Worm (Caenorhabditis elegans) whole organism, L1 larva: Measurements from ENCODE around the gene nep-11.

Experiments used
- fkh-8 ChIP-seq: sonication (generic microtip); optimal IDR thresholded peaks from 2 replicates; lab custom pipeline; 2016; ENCODE audit warnings: mild to moderate bottlenecking, missing genetic modification characterization, missing compliant biosample characterization
- lin-13 ChIP-seq: fragments of 150-350 bp; optimal IDR thresholded peaks from 2 replicates; lab custom pipeline; 2014; ENCODE audit warnings: missing biosample characterization, missing genetic modification reagents, missing genetic modification characterization
- mep-1 ChIP-seq: fragments of 150-350 bp; optimal IDR thresholded peaks from 2 replicates; lab custom pipeline; 2014; ENCODE audit warnings: missing biosample characterization, missing genetic modification characterization
- nhr-85 ChIP-seq: sonication (generic microtip); peaks from one replicate; lab custom pipeline; 2016; ENCODE audit warnings: missing genetic modification characterization, inconsistent platforms, missing compliant biosample characterization
- skn-1 ChIP-seq: fragments of 150-350 bp; optimal IDR thresholded peaks from 2 replicates; lab custom pipeline; 2014; ENCODE audit warnings: missing biosample characterization, missing genetic modification characterization
- tbx-2 ChIP-seq: sonication (generic microtip); optimal IDR thresholded peaks from 2 replicates; lab custom pipeline; 2016; ENCODE audit warnings: missing genetic modification characterization, missing compliant biosample characterization
- unc-62 ChIP-seq: fragments of 150-350 bp; optimal IDR thresholded peaks from 2 replicates; lab custom pipeline; 2014; ENCODE audit warnings: missing biosample characterization, missing genetic modification reagents, missing genetic modification characterization
- ztf-4 ChIP-seq: fragments of 150-350 bp; optimal IDR thresholded peaks from 2 replicates; lab custom pipeline; 2014; ENCODE audit warnings: missing biosample characterization, missing genetic modification characterization

DNA sequence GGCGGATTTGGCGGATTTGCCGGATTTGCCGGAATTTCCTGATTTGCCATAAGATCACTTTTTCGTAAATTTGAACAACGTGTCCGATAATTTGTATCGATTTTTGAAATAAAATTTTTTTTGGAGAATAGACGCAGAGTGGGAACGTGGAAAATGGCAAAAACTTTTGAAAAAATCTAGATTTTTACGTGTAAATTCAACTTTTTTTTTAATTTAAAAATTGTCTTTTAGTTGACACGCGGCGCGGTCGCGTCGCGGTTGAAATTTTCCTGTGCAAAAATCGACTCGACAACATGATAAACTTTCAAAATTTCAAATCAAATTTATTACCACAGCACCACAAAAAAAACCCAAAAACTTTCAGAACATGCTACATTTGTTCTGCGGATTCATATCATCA is 29.8 kb downstream of the nep-11 start, which contains the start of gene nep-20:
- no peak for TF ChIP-seq lin-13
- no peak for TF ChIP-seq skn-1 (tag; lab: Kevin White, UChicago)
- no peak for TF ChIP-seq fkh-8 (tag; lab: Kevin White, UChicago)
- no peak for TF ChIP-seq unc-62 (GFP tag; lab: Kevin White, UChicago)
- no peak for TF ChIP-seq ztf-4
- no peak for TF ChIP-seq nhr-85 (tag; lab: Kevin White, UChicago)
- no peak for TF ChIP-seq tbx-2 (tag; lab: Kevin White, UChicago)
- no peak for TF ChIP-seq mep-1
